Fruit fly (Drosophila melanogaster): ENCODE results near the gene Vps36.

Gene Vps36

dm6 chr3L:13486041-13486859, 26.7 kb downstream of the Vps36 start, which contains the start of the genes Abp1 and Tgi (continued):
- TF ChIP-seq D (optimal IDR thresholded peaks at IDR 0.05) (no peak), D (GFP tag; optimal IDR thresholded peaks at IDR 0.05) (no peak), CG1024 (GFP tag; IDR thresholded peaks at IDR 0.05) (no peak), CG12104 (GFP tag; optimal IDR thresholded peaks at IDR 0.05) (no peak), nmo (GFP tag; optimal IDR thresholded peaks at IDR 0.05) (peak; percentile 49), eyg (GFP tag; optimal IDR thresholded peaks at IDR 0.05) (no peak), cg (GFP tag; optimal IDR thresholded peaks at IDR 0.05) (peak; percentile 69), sug (tag; optimal IDR thresholded peaks at IDR 0.05) (peak; percentile 21), fd3F (GFP tag; optimal IDR thresholded peaks at IDR 0.05) (peak; percentile 58), Sry-δ (GFP tag; optimal IDR thresholded peaks at IDR 0.05) (peak; percentile 93), CG12219 (GFP tag; optimal IDR thresholded peaks at IDR 0.05) (no peak), slp2 (GFP tag; optimal IDR thresholded peaks at IDR 0.05) (no peak), Abd-B (GFP tag; optimal IDR thresholded peaks at IDR 0.05) (peak; percentile 41), disco-r (GFP tag; optimal IDR thresholded peaks at IDR 0.05) (no peak), cwo (GFP tag; optimal IDR thresholded peaks at IDR 0.05) (no peak), MTF-1 (GFP tag; optimal IDR thresholded peaks at IDR 0.05; ENCODE audit: borderline replicate concordance) (no peak), CG3995 (GFP tag; optimal IDR thresholded peaks at IDR 0.05) (peak; percentile 16), Asciz (GFP tag; optimal IDR thresholded peaks at IDR 0.05) (no peak), ttk (GFP tag; IDR thresholded peaks at IDR 0.05) (no peak), CG12942 (GFP tag; optimal IDR thresholded peaks at IDR 0.05) (no peak), CG14014 (GFP tag; IDR thresholded peaks at IDR 0.05) (no peak), her (GFP tag; optimal IDR thresholded peaks at IDR 0.05) (peak; percentile 36), CG2875 (GFP tag; optimal IDR thresholded peaks at IDR 0.05) (no peak), Hr39 (optimal IDR thresholded peaks at IDR 0.05) (no peak), CG33557 (GFP tag; optimal IDR thresholded peaks at IDR 0.05) (no peak), CG13287 (GFP tag; IDR thresholded peaks at IDR 0.05; ENCODE audit: partially characterized antibody) (peak; percentile 80), Ada2b (GFP tag; IDR thresholded peaks at IDR 0.05) (no peak), CG31441 (GFP tag; IDR thresholded peaks at IDR 0.05) (peak; percentile 16; the same call in 1 of the 2 replicates), mld (GFP tag; IDR thresholded peaks at IDR 0.05; ENCODE audit: partially characterized antibody) (peak; percentile 63; the same call in 2 of the 3 replicates), CG12769 (tag; optimal IDR thresholded peaks at IDR 0.05) (peak; percentile 65), Dref (GFP tag; IDR thresholded peaks at IDR 0.05) (peak; percentile 93), Hr51 (GFP tag; optimal IDR thresholded peaks at IDR 0.05) (peak in 1 of 2 experiments; percentile 40), CG6765 (GFP tag; optimal IDR thresholded peaks at IDR 0.05) (no peak), CG11093 (GFP tag; IDR thresholded peaks at IDR 0.05) (no peak), CG10147 (GFP tag; optimal IDR thresholded peaks at IDR 0.05) (no peak), caup (GFP tag; optimal IDR thresholded peaks at IDR 0.05; ENCODE audit: severe bottlenecking) (peak; percentile 16), dan (GFP tag; IDR thresholded peaks at IDR 0.05) (no peak), chm (GFP tag; IDR thresholded peaks at IDR 0.05) (peak; percentile 59; the same call in 1 of the 2 replicates), CG34224 (GFP tag; IDR thresholded peaks at IDR 0.05; ENCODE audit: partially characterized antibody) (peak; percentile 77), Atf6 (GFP tag; IDR thresholded peaks at IDR 0.05) (no peak), CG17186 (GFP tag; optimal IDR thresholded peaks at IDR 0.05) (no peak), CG6175 (GFP tag; IDR thresholded peaks at IDR 0.05) (no peak), lmd (GFP tag; IDR thresholded peaks at IDR 0.05) (no peak), H15 (GFP tag; IDR thresholded peaks at IDR 0.05) (no peak), CG10431 (GFP tag; optimal IDR thresholded peaks at IDR 0.05) (no peak), mam (GFP tag; optimal IDR thresholded peaks at IDR 0.05) (peak; percentile 72), gcm (GFP tag; optimal IDR thresholded peaks at IDR 0.05) (no peak), sd (tag; optimal IDR thresholded peaks at IDR 0.05) (no peak), CG32767 (GFP tag; IDR thresholded peaks at IDR 0.05) (no peak)

Measured in whole organism, embryonic.